Fruit fly (Drosophila melanogaster) whole organism, prepupa: Measurements from ENCODE around the gene for.

Experiments used
- Blimp-1 ChIP-seq: fragments of 200-800 bp; sonication (Bioruptor generic); optimal IDR thresholded peaks from 3 replicates; lab custom pipeline; 2017; ENCODE audit warnings: missing biosample characterization, missing genetic modification characterization, mild to moderate bottlenecking, moderate library complexity, missing genetic modification reagents
- CG10631 ChIP-seq: fragments of 200-800 bp; sonication (Bioruptor generic); optimal IDR thresholded peaks from 2 replicates; lab custom pipeline; 2016; ENCODE audit warnings: missing biosample characterization, missing genetic modification characterization
- CG11294 ChIP-seq: fragments of 200-800 bp; sonication (Bioruptor generic); IDR thresholded peaks from 2 replicates; pipeline ENCODE4 v1.3.6; 2022; ENCODE audit warnings: missing biosample characterization, missing genetic modification characterization
- CG15336 ChIP-seq: fragments of 200-800 bp; sonication (Bioruptor generic); IDR thresholded peaks from 2 replicates; pipeline ENCODE4 v1.3.6; 2022; ENCODE audit warnings: missing biosample characterization, missing genetic modification characterization
- CG1621 ChIP-seq: fragments of 200-800 bp; sonication (Bioruptor generic); optimal IDR thresholded peaks from 3 replicates; lab custom pipeline; 2018; ENCODE audit warnings: missing biosample characterization, mild to moderate bottlenecking, missing genetic modification characterization
- CG3032 ChIP-seq: fragments of 200-800 bp; optimal IDR thresholded peaks from 2 replicates; lab custom pipeline; 2019; ENCODE audit warnings: missing biosample characterization, mild to moderate bottlenecking, missing genetic modification characterization, moderate library complexity
- CG31627 ChIP-seq: fragments of 200-800 bp; sonication (Bioruptor generic); optimal IDR thresholded peaks from 3 replicates; lab custom pipeline; 2016; ENCODE audit warnings: missing biosample characterization, missing genetic modification characterization
- CG34406 ChIP-seq: fragments of 200-800 bp; sonication (Bioruptor generic); optimal IDR thresholded peaks from 3 replicates; lab custom pipeline; 2016; ENCODE audit warnings: missing biosample characterization, missing genetic modification characterization
- CG3919 ChIP-seq: fragments of 200-800 bp; sonication (Bioruptor generic); optimal IDR thresholded peaks from 3 replicates; lab custom pipeline; 2016; ENCODE audit warnings: missing biosample characterization, missing genetic modification characterization
- CG6163 ChIP-seq: fragments of 200-800 bp; sonication (Bioruptor generic); IDR thresholded peaks from 3 replicates; pipeline ENCODE4 v1.3.6; 2022; ENCODE audit warnings: missing biosample characterization, missing genetic modification characterization
- CG6276 ChIP-seq: fragments of 200-800 bp; sonication (Bioruptor generic); optimal IDR thresholded peaks from 2 replicates; lab custom pipeline; 2017; ENCODE audit warnings: missing biosample characterization, mild to moderate bottlenecking, missing genetic modification characterization
- CG6792 ChIP-seq: fragments of 200-800 bp; sonication (Bioruptor generic); optimal IDR thresholded peaks from 3 replicates; lab custom pipeline; 2016; ENCODE audit warnings: missing biosample characterization, missing genetic modification characterization
- CG6808 ChIP-seq: fragments of 200-800 bp; sonication (Bioruptor generic); optimal IDR thresholded peaks from 3 replicates; lab custom pipeline; 2017; ENCODE audit warnings: missing biosample characterization, missing genetic modification characterization, mild to moderate bottlenecking, moderate library complexity, missing genetic modification reagents
- CG6854 ChIP-seq: fragments of 200-800 bp; sonication (Bioruptor generic); optimal IDR thresholded peaks from 2 replicates; lab custom pipeline; 2017; ENCODE audit warnings: missing biosample characterization, mild to moderate bottlenecking, missing genetic modification characterization
- CG7368 ChIP-seq: fragments of 200-800 bp; sonication (Bioruptor generic); optimal IDR thresholded peaks from 3 replicates; lab custom pipeline; 2016; ENCODE audit warnings: missing biosample characterization, missing genetic modification characterization
- CG8119 ChIP-seq: fragments of 200-800 bp; sonication (Bioruptor generic); IDR thresholded peaks from 3 replicates; pipeline ENCODE4 v1.3.6; 2022; ENCODE audit warnings: missing biosample characterization, missing genetic modification characterization
- CG8319 ChIP-seq: fragments of 200-800 bp; sonication (Bioruptor generic); optimal IDR thresholded peaks from 3 replicates; lab custom pipeline; 2016; ENCODE audit warnings: missing biosample characterization, missing genetic modification characterization
- CG8632 ChIP-seq: fragments of 200-800 bp; sonication (Bioruptor generic); optimal IDR thresholded peaks from 3 replicates; lab custom pipeline; 2016; ENCODE audit warnings: missing biosample characterization, missing genetic modification characterization
- CG9139 ChIP-seq: fragments of 200-800 bp; sonication (Bioruptor generic); optimal IDR thresholded peaks from 3 replicates; lab custom pipeline; 2017; ENCODE audit warnings: missing biosample characterization, mild to moderate bottlenecking, missing genetic modification characterization
- Eip75B ChIP-seq: fragments of 200-800 bp; sonication (Bioruptor generic); optimal IDR thresholded peaks from 3 replicates; lab custom pipeline; 2016; ENCODE audit warnings: missing biosample characterization, missing genetic modification characterization
- Eip78C ChIP-seq: fragments of 200-800 bp; sonication (Bioruptor generic); peaks from one replicate; lab custom pipeline; 2016; ENCODE audit warnings: missing biosample characterization, missing genetic modification characterization
- Eip93F ChIP-seq: fragments of 200-800 bp; sonication (Bioruptor generic); optimal IDR thresholded peaks from 2 replicates; lab custom pipeline; 2016; ENCODE audit warnings: missing biosample characterization, mild to moderate bottlenecking, missing genetic modification characterization
- Ets21C ChIP-seq: fragments of 200-800 bp; sonication (Bioruptor generic); optimal IDR thresholded peaks from 3 replicates; lab custom pipeline; 2016; ENCODE audit warnings: missing biosample characterization, missing genetic modification characterization
- Ets96B ChIP-seq: fragments of 200-800 bp; optimal IDR thresholded peaks from 2 replicates; lab custom pipeline; 2019; ENCODE audit warnings: missing biosample characterization, mild to moderate bottlenecking, missing genetic modification characterization, moderate library complexity
- Gug ChIP-seq: fragments of 200-800 bp; sonication (Bioruptor generic); IDR thresholded peaks from 2 replicates; pipeline ENCODE4 v1.3.6; 2022; ENCODE audit warnings: missing biosample characterization, missing genetic modification characterization
- Hr38 ChIP-seq: sonication (Bioruptor generic); optimal IDR thresholded peaks from 2 replicates; lab custom pipeline; 2016; ENCODE audit warnings: missing biosample characterization, missing genetic modification characterization
- Hr39 ChIP-seq: fragments of 200-800 bp; sonication (Bioruptor generic); optimal IDR thresholded peaks from 2 replicates; lab custom pipeline; 2016; ENCODE audit warnings: missing biosample characterization, missing genetic modification characterization
- Lpt ChIP-seq: fragments of 200-800 bp; sonication (Bioruptor generic); optimal IDR thresholded peaks from 3 replicates; lab custom pipeline; 2016; ENCODE audit warnings: missing biosample characterization, missing genetic modification characterization
- Met ChIP-seq: fragments of 200-800 bp; sonication (Bioruptor generic); optimal IDR thresholded peaks from 3 replicates; lab custom pipeline; 2016; ENCODE audit warnings: missing biosample characterization, missing genetic modification characterization
- Smox ChIP-seq: fragments of 200-800 bp; sonication (Bioruptor generic); optimal IDR thresholded peaks from 3 replicates; lab custom pipeline; 2016; ENCODE audit warnings: missing biosample characterization, missing genetic modification characterization
- Sox102F ChIP-seq: fragments of 200-800 bp; sonication (Bioruptor generic); optimal IDR thresholded peaks from 2 replicates; lab custom pipeline; 2016; ENCODE audit warnings: missing biosample characterization, mild to moderate bottlenecking, missing genetic modification characterization
- Sox14 ChIP-seq: fragments of 200-800 bp; sonication (Bioruptor generic); optimal IDR thresholded peaks from 3 replicates; lab custom pipeline; 2016; ENCODE audit warnings: missing biosample characterization, missing genetic modification characterization
- Sox15 ChIP-seq: fragments of 200-800 bp; sonication (Bioruptor generic); optimal IDR thresholded peaks from 3 replicates; lab custom pipeline; 2016; ENCODE audit warnings: missing biosample characterization, missing genetic modification characterization
- acj6 ChIP-seq: fragments of 200-800 bp; sonication (Bioruptor generic); optimal IDR thresholded peaks from 3 replicates; lab custom pipeline; 2016; ENCODE audit warnings: missing biosample characterization, missing genetic modification characterization
- dac ChIP-seq: fragments of 200-800 bp; sonication (Bioruptor generic); optimal IDR thresholded peaks from 2 replicates; lab custom pipeline; 2017; ENCODE audit warnings: missing biosample characterization, mild to moderate bottlenecking, missing genetic modification characterization
- dsx ChIP-seq: fragments of 200-800 bp; optimal IDR thresholded peaks from 3 replicates; lab custom pipeline; 2019; ENCODE audit warnings: missing biosample characterization, mild to moderate bottlenecking, missing genetic modification characterization, moderate library complexity; ENCODE audit not compliant: poor library complexity, severe bottlenecking
- esn ChIP-seq: fragments of 200-800 bp; sonication (Bioruptor generic); optimal IDR thresholded peaks from 2 replicates; lab custom pipeline; 2016; ENCODE audit warnings: missing biosample characterization, mild to moderate bottlenecking, missing genetic modification characterization, moderate library complexity
- fd59A ChIP-seq: fragments of 200-800 bp; sonication (Bioruptor generic); optimal IDR thresholded peaks from 2 replicates; lab custom pipeline; 2017; ENCODE audit warnings: missing biosample characterization, mild to moderate bottlenecking, missing genetic modification characterization, missing genetic modification reagents
- lz ChIP-seq: fragments of 200-800 bp; sonication (Bioruptor generic); optimal IDR thresholded peaks from 3 replicates; lab custom pipeline; 2016; ENCODE audit warnings: missing biosample characterization, missing genetic modification characterization
- net ChIP-seq: fragments of 200-800 bp; sonication (Bioruptor generic); optimal IDR thresholded peaks from 3 replicates; lab custom pipeline; 2016; ENCODE audit warnings: missing biosample characterization, missing genetic modification characterization
- pdm3 ChIP-seq: fragments of 200-800 bp; sonication (Bioruptor generic); optimal IDR thresholded peaks from 3 replicates; lab custom pipeline; 2016; ENCODE audit warnings: missing biosample characterization, missing genetic modification characterization
- salr ChIP-seq, 2 experiments: fragments of 200-800 bp; sonication (Bioruptor generic); optimal IDR thresholded peaks; 3 replicates each; lab custom pipeline; 2016 to 2018; ENCODE audit warnings: missing biosample characterization in 2 of 2, missing genetic modification characterization in 2 of 2, mild to moderate bottlenecking in 1 of 2
- spab ChIP-seq: fragments of 200-800 bp; sonication (Bioruptor generic); optimal IDR thresholded peaks from 2 replicates; lab custom pipeline; 2017; ENCODE audit warnings: missing biosample characterization, mild to moderate bottlenecking, missing genetic modification characterization, missing genetic modification reagents
- svp ChIP-seq: fragments of 200-800 bp; sonication (Bioruptor generic); peaks from one replicate; lab custom pipeline; 2016; ENCODE audit warnings: missing biosample characterization, missing genetic modification characterization
- topi ChIP-seq: fragments of 200-800 bp; sonication (Bioruptor generic); optimal IDR thresholded peaks from 3 replicates; lab custom pipeline; 2016; ENCODE audit warnings: missing biosample characterization, missing genetic modification characterization
- vri ChIP-seq: fragments of 200-800 bp; sonication (Bioruptor generic); optimal IDR thresholded peaks from 3 replicates; lab custom pipeline; 2016; ENCODE audit warnings: missing biosample characterization, mild to moderate bottlenecking, missing genetic modification characterization

The for gene

dm6 chr2L:3575679-3576442 is 80.9 kb downstream of the for start, which contains the start of gene CG43815 (continued):
- TF ChIP-seq CG8119 (GFP tag; lab: Robert Waterston, UW) (0 out of 3 replicates have a peak, but pooled peaks have one; percentile 37), Smox (GFP tag; lab: Kevin White, UChicago) (no peak), Sox15 (GFP tag; lab: Kevin White, UChicago) (no peak), Hr39 (GFP tag; lab: Kevin White, UChicago) (no peak), CG6808 (GFP tag; lab: Kevin White, UChicago) (no peak), CG8319 (no peak), Sox14 (GFP tag; lab: Kevin White, UChicago) (no peak), fd59A (GFP tag; lab: Kevin White, UChicago) (no peak), CG6163 (peak; percentile 47; the same call in 1 of the 3 replicates), dsx (GFP tag; lab: Kevin White, UChicago) (peak; percentile 80), Eip75B (GFP tag; lab: Kevin White, UChicago) (no peak), CG6276 (GFP tag; lab: Kevin White, UChicago) (no peak), CG1621 (tag; lab: Kevin White, UChicago) (no peak), CG8632 (GFP tag; lab: Kevin White, UChicago) (no peak), salr (GFP tag; optimal IDR thresholded peaks at IDR 0.05; lab: Kevin White, UChicago) (no peak), CG9139 (no peak), Met (peak; percentile 23), CG7368 (no peak), CG31627 (GFP tag; lab: Kevin White, UChicago) (no peak), Sox102F (GFP tag; lab: Kevin White, UChicago) (no peak), CG6854 (GFP tag; lab: Kevin White, UChicago) (no peak), Blimp-1 (no peak), Eip78C (GFP tag; lab: Kevin White, UChicago) (peak; percentile 65), dac (GFP tag; lab: Kevin White, UChicago) (no peak), esn (GFP tag; lab: Kevin White, UChicago) (no peak), spab (GFP tag; lab: Kevin White, UChicago) (no peak), CG3032 (no peak), topi (GFP tag; lab: Kevin White, UChicago) (no peak), CG15336 (GFP tag; lab: Robert Waterston, UW) (no peak), CG10631 (GFP tag; lab: Kevin White, UChicago) (peak; percentile 30), CG6792 (GFP tag; lab: Kevin White, UChicago) (no peak), Gug (no peak), net (GFP tag; lab: Kevin White, UChicago) (no peak), Ets21C (GFP tag; lab: Kevin White, UChicago) (no peak), CG34406 (no peak), svp (GFP tag; lab: Kevin White, UChicago) (no peak), Ets96B (tag; lab: Kevin White, UChicago) (peak; percentile 29)

DNA sequence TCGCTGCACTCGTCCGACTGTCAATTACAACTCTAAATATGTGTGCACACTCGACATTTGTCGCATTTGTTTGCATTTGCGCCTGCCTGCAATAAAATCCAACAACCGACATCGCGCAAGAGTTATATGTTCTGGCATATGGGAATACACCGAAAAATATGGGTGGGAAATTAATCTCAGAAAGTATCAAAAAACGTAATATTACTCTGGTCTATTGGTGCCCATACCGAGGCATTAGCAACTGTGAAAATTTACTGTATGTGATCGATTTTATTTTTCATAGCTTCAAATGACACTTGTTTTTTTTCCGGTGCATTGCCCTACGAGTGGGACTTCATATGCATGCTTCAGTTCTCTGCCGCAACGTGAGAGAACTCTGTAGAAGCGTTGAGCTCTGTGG is 82.8 kb downstream of the for start:
- TF ChIP-seq acj6 (peak; percentile 39), Ets21C (GFP tag; lab: Kevin White, UChicago) (peak; percentile 39), CG3919 (GFP tag; lab: Kevin White, UChicago) (peak; percentile 67), Eip93F (GFP tag; lab: Kevin White, UChicago) (no peak), net (GFP tag; lab: Kevin White, UChicago) (no peak), Hr38 (no peak), topi (GFP tag; lab: Kevin White, UChicago) (peak; percentile 47), dac (GFP tag; lab: Kevin White, UChicago) (no peak), Lpt (GFP tag; lab: Kevin White, UChicago) (peak; percentile 55), spab (GFP tag; lab: Kevin White, UChicago) (no peak), vri (GFP tag; lab: Kevin White, UChicago) (no peak), Met (no peak), CG15336 (GFP tag; lab: Robert Waterston, UW) (peak; percentile 71), esn (GFP tag; lab: Kevin White, UChicago) (peak; percentile 34), Ets96B (tag; lab: Kevin White, UChicago) (peak; percentile 58), fd59A (GFP tag; lab: Kevin White, UChicago) (peak; percentile 39), CG8632 (GFP tag; lab: Kevin White, UChicago) (peak; percentile 12), CG9139 (peak; percentile 16), lz (GFP tag; lab: Kevin White, UChicago) (peak; percentile 46), Hr39 (GFP tag; lab: Kevin White, UChicago) (peak; percentile 63), CG6792 (GFP tag; lab: Kevin White, UChicago) (peak; percentile 9), Smox (GFP tag; lab: Kevin White, UChicago) (no peak), CG1621 (tag; lab: Kevin White, UChicago) (peak; percentile 49), Blimp-1 (no peak), CG3032 (peak; percentile 31), CG11294 (GFP tag; lab: Robert Waterston, UW) (no peak), pdm3 (GFP tag; lab: Kevin White, UChicago) (peak; percentile 54), CG6163 (peak; percentile 89), CG6854 (GFP tag; lab: Kevin White, UChicago) (no peak), CG34406 (peak; percentile 35), CG31627 (GFP tag; lab: Kevin White, UChicago) (peak; percentile 61)
